Fruit fly (Drosophila melanogaster): ENCODE data around the gene ND-18.

ND-18 gene

dm6 chrX:19491984-19492584 lies at the start of gene ND-18, which contains the start of gene pcm:
ND-18 (plus strand) TSS chrX:19492421.
pcm (minus strand) TSS chrX:19492011.
- TF ChIP-seq noc (tag; optimal IDR thresholded peaks at IDR 0.05) = no peak

dm6 chrX:19448297-19448696 lies 43.9 kb upstream of the ND-18 start:
- no peak for TF ChIP-seq noc (tag; optimal IDR thresholded peaks at IDR 0.05)

dm6 chrX:19453138-19453537 lies 39.1 kb upstream of the ND-18 start:
- no peak for TF ChIP-seq noc (tag; optimal IDR thresholded peaks at IDR 0.05)

- TF ChIP-seq noc (tag; optimal IDR thresholded peaks at IDR 0.05) = no peak
Measured at dm6 chrX:19461630-19462029, 30.6 kb upstream of the ND-18 start.

- no peak for TF ChIP-seq noc (tag; optimal IDR thresholded peaks at IDR 0.05)
Measured at dm6 chrX:19474763-19475162, 17.5 kb upstream of the ND-18 start, which contains the start of gene narya. narya (plus strand) TSS chrX:19475063.

- TF ChIP-seq noc (tag; optimal IDR thresholded peaks at IDR 0.05) = no peak
Measured at dm6 chrX:19479134-19479533, 13.1 kb upstream of the ND-18 start, which contains the start of gene CG32533. CG32533 (minus strand) TSS chrX:19479411.

- no peak for TF ChIP-seq noc (tag; optimal IDR thresholded peaks at IDR 0.05)
Measured at dm6 chrX:19479869-19480326, 12.3 kb upstream of the ND-18 start, which contains the start of the genes Naa15-16 and mRpS14. Naa15-16 (plus strand) TSS chrX:19479984. mRpS14 (minus strand) TSS chrX:19480238.

dm6 chrX:19480544-19481127 lies 11.6 kb upstream of the ND-18 start:
- no peak for TF ChIP-seq noc (tag; optimal IDR thresholded peaks at IDR 0.05)

dm6 chrX:19485057-19485456 lies 7.2 kb upstream of the ND-18 start:
- no peak for TF ChIP-seq noc (tag; optimal IDR thresholded peaks at IDR 0.05)

- no peak for TF ChIP-seq noc (tag; optimal IDR thresholded peaks at IDR 0.05)
Measured at dm6 chrX:19494285-19494684, 2.1 kb downstream of the ND-18 start, which contains the start of gene CG12204. CG12204 (minus strand) TSS chrX:19494401.

dm6 chrX:19494830-19495610 lies 2.8 kb downstream of the ND-18 start, which contains the start of the genes ksh, CG14200 and Pfrx:
ksh (minus strand) TSS chrX:19494992.
CG14200 (plus strand) TSS chrX:19495505.
Pfrx (plus strand) TSS chrX:19495505.
- TF ChIP-seq noc (tag; optimal IDR thresholded peaks at IDR 0.05) = no peak

- TF ChIP-seq noc (tag; optimal IDR thresholded peaks at IDR 0.05) = peak; percentile 36
Measured at dm6 chrX:19495611-19496583, 3.7 kb downstream of the ND-18 start.

dm6 chrX:19496808-19497259 lies 4.6 kb downstream of the ND-18 start:
- TF ChIP-seq noc (tag; optimal IDR thresholded peaks at IDR 0.05) = peak; percentile 21

dm6 chrX:19497782-19498440 lies 5.7 kb downstream of the ND-18 start:
- peak; percentile 53 for TF ChIP-seq noc (tag; optimal IDR thresholded peaks at IDR 0.05)
